Worm (Caenorhabditis elegans) whole organism, late embryonic: ENCODE results near the gene C24D10.5.
"Not testable (repeated sequence)": the region's sequence is repeated elsewhere in the genome, so short reads cannot be mapped to it uniquely, and the experiment has no call there.

Experiments used
- ama-1 ChIP-seq: fragments of 150-350 bp; optimal IDR thresholded peaks from 2 replicates; lab custom pipeline; 2014
- ceh-18 ChIP-seq: sonication (generic microtip); optimal IDR thresholded peaks from 2 replicates; lab custom pipeline; 2016; ENCODE audit warnings: missing genetic modification characterization, missing compliant biosample characterization
- ceh-2 ChIP-seq: sonication (generic microtip); optimal IDR thresholded peaks from 2 replicates; lab custom pipeline; 2016; ENCODE audit warnings: missing genotype, missing genetic modification characterization, missing compliant biosample characterization
- ceh-22 ChIP-seq: sonication (generic microtip); optimal IDR thresholded peaks from 2 replicates; lab custom pipeline; 2017; ENCODE audit warnings: missing biosample characterization, missing genetic modification characterization
- ceh-30 ChIP-seq: fragments of 150-350 bp; optimal IDR thresholded peaks from 2 replicates; lab custom pipeline; 2014; ENCODE audit warnings: missing biosample characterization, missing genetic modification characterization
- ceh-34 ChIP-seq: sonication (generic microtip); optimal IDR thresholded peaks from 2 replicates; lab custom pipeline; 2016; ENCODE audit warnings: mild to moderate bottlenecking, missing genetic modification characterization, missing compliant biosample characterization
- ceh-45 ChIP-seq: fragments of 200-800 bp; sonication (Bioruptor generic); IDR thresholded peaks from 2 replicates; pipeline ENCODE4 v1.3.6; 2022; ENCODE audit warnings: missing genetic modification reagents, missing genetic modification characterization, missing compliant biosample characterization
- ceh-6 ChIP-seq: fragments of 200-800 bp; sonication (Bioruptor generic); optimal IDR thresholded peaks from 2 replicates; lab custom pipeline; 2018; ENCODE audit warnings: mild to moderate bottlenecking, missing genetic modification characterization, missing compliant biosample characterization
- dmd-4 ChIP-seq: sonication (generic microtip); optimal IDR thresholded peaks from 2 replicates; lab custom pipeline; 2016; ENCODE audit warnings: borderline replicate concordance, missing genetic modification characterization, missing compliant biosample characterization
- dve-1 ChIP-seq: sonication (generic microtip); optimal IDR thresholded peaks from 2 replicates; lab custom pipeline; 2017; ENCODE audit warnings: antibody characterized with exemption, mild to moderate bottlenecking, missing genetic modification characterization, missing compliant biosample characterization
- elt-2 ChIP-seq: sonication (generic microtip); optimal IDR thresholded peaks from 2 replicates; lab custom pipeline; 2016; ENCODE audit warnings: missing genetic modification reagents, missing genetic modification characterization, missing compliant biosample characterization
- elt-4 ChIP-seq: sonication (generic microtip); optimal IDR thresholded peaks from 2 replicates; lab custom pipeline; 2016; ENCODE audit warnings: missing genetic modification characterization, missing compliant biosample characterization
- eyg-1 ChIP-seq: sonication (generic microtip); optimal IDR thresholded peaks from 2 replicates; lab custom pipeline; 2016; ENCODE audit warnings: missing genotype, missing genetic modification characterization, missing compliant biosample characterization
- fax-1 ChIP-seq: sonication (generic microtip); optimal IDR thresholded peaks from 2 replicates; lab custom pipeline; 2016; ENCODE audit warnings: missing genotype, missing genetic modification characterization, missing compliant biosample characterization
- fkh-10 ChIP-seq: fragments of 150-350 bp; optimal IDR thresholded peaks from 2 replicates; lab custom pipeline; 2014; ENCODE audit warnings: missing biosample characterization, missing genetic modification reagents, missing genetic modification characterization
- hlh-13 ChIP-seq: fragments of 200-800 bp; sonication (Bioruptor generic); optimal IDR thresholded peaks from 2 replicates; lab custom pipeline; 2018; ENCODE audit warnings: mild to moderate bottlenecking, missing genetic modification characterization, missing compliant biosample characterization
- hlh-15 ChIP-seq: sonication (generic microtip); optimal IDR thresholded peaks from 2 replicates; lab custom pipeline; 2016; ENCODE audit warnings: missing genetic modification characterization, missing compliant biosample characterization
- hlh-8 ChIP-seq: sonication (generic microtip); optimal IDR thresholded peaks from 2 replicates; lab custom pipeline; 2016; ENCODE audit warnings: missing genotype, missing genetic modification characterization, missing compliant biosample characterization
- lin-11 ChIP-seq: fragments of 200-800 bp; sonication (Bioruptor generic); optimal IDR thresholded peaks from 2 replicates; lab custom pipeline; 2018; ENCODE audit warnings: mild to moderate bottlenecking, missing genetic modification characterization, missing compliant biosample characterization
- mec-3 ChIP-seq: sonication (generic microtip); optimal IDR thresholded peaks from 2 replicates; lab custom pipeline; 2016; ENCODE audit warnings: borderline replicate concordance, missing genetic modification characterization, missing compliant biosample characterization
- nfya-1 ChIP-seq: sonication (generic microtip); optimal IDR thresholded peaks from 2 replicates; lab custom pipeline; 2017; ENCODE audit warnings: missing genetic modification characterization, mild to moderate bottlenecking, missing compliant biosample characterization, antibody characterized with exemption, moderate library complexity
- nhr-11 ChIP-seq: fragments of 150-350 bp; optimal IDR thresholded peaks from 2 replicates; lab custom pipeline; 2014; ENCODE audit warnings: missing biosample characterization, missing genetic modification characterization
- pag-3 ChIP-seq: sonication (generic microtip); optimal IDR thresholded peaks from 2 replicates; lab custom pipeline; 2016; ENCODE audit warnings: missing compliant biosample characterization, missing genetic modification characterization, borderline replicate concordance
- pax-1 ChIP-seq: fragments of 150-350 bp; optimal IDR thresholded peaks from 2 replicates; lab custom pipeline; 2014; ENCODE audit warnings: missing biosample characterization, missing genetic modification characterization
- ref-2 ChIP-seq: sonication (generic microtip); optimal IDR thresholded peaks from 2 replicates; lab custom pipeline; 2016; ENCODE audit warnings: missing genetic modification characterization, missing compliant biosample characterization
- sdc-2 ChIP-seq: sonication (generic microtip); optimal IDR thresholded peaks from 2 replicates; lab custom pipeline; 2016; ENCODE audit warnings: missing genotype, missing genetic modification characterization, missing compliant biosample characterization
- sox-2 ChIP-seq: fragments of 200-800 bp; sonication (Bioruptor generic); IDR thresholded peaks from 2 replicates; pipeline ENCODE4 v1.3.6; 2022; ENCODE audit warnings: missing genetic modification reagents, missing genetic modification characterization, missing compliant biosample characterization
- sox-4 ChIP-seq: sonication (generic microtip); optimal IDR thresholded peaks from 2 replicates; lab custom pipeline; 2017; ENCODE audit warnings: mild to moderate bottlenecking, missing genetic modification characterization, inconsistent platforms, missing compliant biosample characterization
- tbx-2 ChIP-seq: sonication (generic microtip); optimal IDR thresholded peaks from 2 replicates; lab custom pipeline; 2016; ENCODE audit warnings: missing genetic modification characterization, missing compliant biosample characterization
- unc-42 ChIP-seq: sonication (generic microtip); optimal IDR thresholded peaks from 2 replicates; lab custom pipeline; 2016; ENCODE audit warnings: missing genotype, missing genetic modification characterization, missing compliant biosample characterization
- unc-55 ChIP-seq: sonication (generic microtip); optimal IDR thresholded peaks from 2 replicates; lab custom pipeline; 2017; ENCODE audit warnings: missing biosample characterization, missing genetic modification reagents, missing genetic modification characterization

The C24D10.5 gene

ce11 chrIV:5160171-5160570 is 10.3 kb downstream of the C24D10.5 start, which contains the start of the genes C24D10.6 and C24D10.4:
TSS of gene C24D10.6 (minus strand) at chrIV:5160248.
TSS of gene C24D10.4 (plus strand) at chrIV:5160522.
- TF ChIP-seq pag-3 (no peak), lin-11 (tag; lab: Kevin White, UChicago) (no peak)

ce11 chrIV:5162941-5163340 is 13.0 kb downstream of the C24D10.5 start, which contains the start of the genes nspd-3 and C24D10.2:
TSS of gene nspd-3 (minus strand) at chrIV:5163041.
TSS of gene C24D10.2 (plus strand) at chrIV:5163339.
- not testable (repeated sequence) for TF ChIP-seq elt-4 (tag; lab: Kevin White, UChicago); ceh-6 (GFP tag; lab: Kevin White, UChicago); ceh-22 (tag; lab: Kevin White, UChicago)

ce11 chrIV:5165626-5166025 is 15.7 kb downstream of the C24D10.5 start, which contains the start of gene nspd-6:
TSS of gene nspd-6 (minus strand) at chrIV:5165726.
- not testable (repeated sequence) for TF ChIP-seq unc-42, sox-4, ceh-2 (tag; lab: Kevin White, UChicago)

ce11 chrIV:5166030-5166429 is 16.1 kb downstream of the C24D10.5 start, which contains the start of gene ptp-5.1:
TSS of gene ptp-5.1 (plus strand) at chrIV:5166330.
- TF ChIP-seq mec-3 (tag; lab: Kevin White, UChicago) (no peak), pag-3 (no peak)

ce11 chrIV:5169335-5169734 is 19.4 kb downstream of the C24D10.5 start:
- no peak for TF ChIP-seq eyg-1
- peak; percentile 12 for TF ChIP-seq tbx-2 (tag; lab: Kevin White, UChicago)
- peak; percentile 7 for TF ChIP-seq ceh-22 (tag; lab: Kevin White, UChicago)
- no peak for TF ChIP-seq hlh-13 (GFP tag; lab: Kevin White, UChicago)
- TF ChIP-seq hlh-15 (tag; lab: Kevin White, UChicago), result no peak
- no peak for TF ChIP-seq sox-2
- no peak for TF ChIP-seq ceh-45
- TF ChIP-seq unc-55 (GFP tag; lab: Kevin White, UChicago), result peak; percentile 58
- TF ChIP-seq nfya-1 (tag; lab: Kevin White, UChicago), result peak; percentile 74
- TF ChIP-seq nhr-11 (tag; lab: Kevin White, UChicago), result no peak
- peak; percentile 16 for TF ChIP-seq ref-2 (tag; lab: Kevin White, UChicago)
- TF ChIP-seq unc-42 (tag; lab: Kevin White, UChicago), result no peak
- no peak for TF ChIP-seq dve-1 (tag; lab: Kevin White, UChicago)
- no peak for TF ChIP-seq pax-1 (tag; lab: Kevin White, UChicago)
- no peak for TF ChIP-seq mec-3 (tag; lab: Kevin White, UChicago)
- TF ChIP-seq fkh-10 (GFP tag; lab: Kevin White, UChicago), result no peak
- peak; percentile 14 for TF ChIP-seq elt-2 (tag; lab: Kevin White, UChicago)
- TF ChIP-seq ceh-18 (tag; lab: Kevin White, UChicago), result peak; percentile 50
- TF ChIP-seq sox-4 (tag; lab: Kevin White, UChicago), result no peak
- TF ChIP-seq, all 69 proteins: peak for 7

ce11 chrIV:5171994-5172528 is 22.2 kb downstream of the C24D10.5 start:
- TF ChIP-seq hlh-8 (tag; lab: Kevin White, UChicago), result peak; percentile 95
- TF ChIP-seq ama-1, result no peak
- TF ChIP-seq ceh-30, result no peak
- TF ChIP-seq dmd-4 (tag; lab: Kevin White, UChicago), result no peak
- TF ChIP-seq sdc-2, result no peak
- TF ChIP-seq fax-1 (tag; lab: Kevin White, UChicago), result no peak
- no peak for TF ChIP-seq pax-1 (tag; lab: Kevin White, UChicago)
- TF ChIP-seq ceh-34, result no peak
